Fruit fly (Drosophila melanogaster) whole organism, embryonic: ENCODE data around the gene Kaz1-ORFB.
A peak's percentile ranks its signal among the peaks of the same experiment; 100 is the strongest.

ENCODE experiments used
- CG10274 ChIP-seq: fragments of 200-800 bp; sonication (Bioruptor generic); optimal IDR thresholded peaks from 3 replicates; lab custom pipeline; 2017; ENCODE audit warnings: missing biosample characterization, mild to moderate bottlenecking, missing genetic modification characterization
- CG10431 ChIP-seq: fragments of 200-800 bp; sonication (Bioruptor generic); optimal IDR thresholded peaks from 3 replicates; lab custom pipeline; 2018; ENCODE audit warnings: missing biosample characterization, mild to moderate bottlenecking, missing genetic modification characterization
- CG10654 ChIP-seq: fragments of 200-800 bp; sonication (Bioruptor generic); optimal IDR thresholded peaks from 2 replicates; lab custom pipeline; 2016; ENCODE audit warnings: missing biosample characterization, missing genetic modification characterization
- CG13287 ChIP-seq: fragments of 200-800 bp; sonication (Bioruptor generic); IDR thresholded peaks from 2 replicates; pipeline ENCODE4 v1.3.6; 2022; ENCODE audit warnings: missing biosample characterization, missing genetic modification characterization; ENCODE audit not compliant: partially characterized antibody
- CG1647 ChIP-seq: fragments of 200-800 bp; sonication (Bioruptor generic); optimal IDR thresholded peaks from 3 replicates; lab custom pipeline; 2016; ENCODE audit warnings: missing biosample characterization, missing genetic modification characterization
- CG16815 ChIP-seq: fragments of 200-800 bp; sonication (Bioruptor generic); optimal IDR thresholded peaks from 3 replicates; lab custom pipeline; 2017; ENCODE audit warnings: missing biosample characterization, mild to moderate bottlenecking, missing genetic modification characterization
- CG17802 ChIP-seq: fragments of 200-800 bp; sonication (Bioruptor generic); optimal IDR thresholded peaks from 2 replicates; lab custom pipeline; 2018; ENCODE audit warnings: missing biosample characterization, mild to moderate bottlenecking, missing genetic modification characterization, moderate library complexity
- CG1832 ChIP-seq: fragments of 200-800 bp; sonication (Bioruptor generic); optimal IDR thresholded peaks from 2 replicates; lab custom pipeline; 2017; ENCODE audit warnings: missing biosample characterization, mild to moderate bottlenecking, missing genetic modification characterization, inconsistent platforms
- CG18619 ChIP-seq: fragments of 200-800 bp; sonication (Bioruptor generic); optimal IDR thresholded peaks from 3 replicates; lab custom pipeline; 2017; ENCODE audit warnings: missing biosample characterization, mild to moderate bottlenecking, missing genetic modification characterization
- CG30020 ChIP-seq: fragments of 200-800 bp; optimal IDR thresholded peaks from 2 replicates; lab custom pipeline; 2019; ENCODE audit warnings: missing biosample characterization, mild to moderate bottlenecking, missing genetic modification characterization, moderate library complexity
- CG3065 ChIP-seq: fragments of 200-800 bp; sonication (Bioruptor generic); optimal IDR thresholded peaks from 2 replicates; lab custom pipeline; 2016; ENCODE audit warnings: missing biosample characterization, missing genetic modification characterization
- CG31388 ChIP-seq: fragments of 200-800 bp; sonication (Bioruptor generic); optimal IDR thresholded peaks from 2 replicates; lab custom pipeline; 2016; ENCODE audit warnings: missing biosample characterization, missing genetic modification characterization
- CG4328 ChIP-seq: fragments of 200-800 bp; sonication (Bioruptor generic); optimal IDR thresholded peaks from 3 replicates; lab custom pipeline; 2017; ENCODE audit warnings: missing biosample characterization, missing genetic modification reagents, missing genetic modification characterization
- CG5953 ChIP-seq: fragments of 200-800 bp; sonication (Bioruptor generic); IDR thresholded peaks from 2 replicates; pipeline ENCODE4 v1.3.6; 2022; ENCODE audit warnings: missing biosample characterization, missing genetic modification characterization
- CG6175 ChIP-seq: fragments of 200-800 bp; sonication (Bioruptor generic); IDR thresholded peaks from 3 replicates; pipeline ENCODE4 v1.3.6; 2022; ENCODE audit warnings: missing biosample characterization, missing genetic modification characterization
- CG7372 ChIP-seq: fragments of 200-800 bp; sonication (Bioruptor generic); IDR thresholded peaks from 2 replicates; pipeline ENCODE4 v1.3.6; 2022; ENCODE audit warnings: missing biosample characterization, missing genetic modification characterization
- CG7556 ChIP-seq: fragments of 200-800 bp; sonication (Bioruptor generic); optimal IDR thresholded peaks from 2 replicates; lab custom pipeline; 2017; ENCODE audit warnings: missing biosample characterization, mild to moderate bottlenecking, missing genetic modification characterization
- CG7745 ChIP-seq: fragments of 200-800 bp; sonication (Bioruptor generic); optimal IDR thresholded peaks from 2 replicates; lab custom pipeline; 2018; ENCODE audit warnings: missing biosample characterization, mild to moderate bottlenecking, missing genetic modification characterization, moderate library complexity
- CG7928 ChIP-seq: fragments of 200-800 bp; sonication (Bioruptor generic); optimal IDR thresholded peaks from 2 replicates; lab custom pipeline; 2017; ENCODE audit warnings: missing biosample characterization, mild to moderate bottlenecking, missing genetic modification characterization
- CG7963 ChIP-seq: fragments of 200-800 bp; sonication (Bioruptor generic); IDR thresholded peaks from 3 replicates; pipeline ENCODE4 v1.3.6; 2022; ENCODE audit warnings: missing biosample characterization, missing genetic modification characterization; ENCODE audit not compliant: partially characterized antibody
- CG9817 ChIP-seq: fragments of 200-800 bp; sonication (Bioruptor generic); optimal IDR thresholded peaks from 2 replicates; lab custom pipeline; 2018; ENCODE audit warnings: missing biosample characterization, mild to moderate bottlenecking, missing genetic modification characterization, moderate library complexity
- Camta ChIP-seq: fragments of 200-800 bp; sonication (Bioruptor generic); optimal IDR thresholded peaks from 2 replicates; lab custom pipeline; 2016; ENCODE audit warnings: missing biosample characterization, missing genetic modification characterization
- HmgD ChIP-seq: fragments of 200-800 bp; sonication (Bioruptor generic); optimal IDR thresholded peaks from 3 replicates; lab custom pipeline; 2016; ENCODE audit warnings: missing biosample characterization, missing genetic modification characterization
- Hsf ChIP-seq: fragments of 200-800 bp; sonication (Bioruptor generic); optimal IDR thresholded peaks from 3 replicates; lab custom pipeline; 2016; ENCODE audit warnings: missing biosample characterization, missing genetic modification characterization
- Lim3 ChIP-seq: fragments of 200-800 bp; sonication (Bioruptor generic); IDR thresholded peaks from 2 replicates; pipeline ENCODE4 v1.3.6; 2022; ENCODE audit warnings: missing biosample characterization, missing genetic modification characterization
- Meics ChIP-seq: fragments of 200-800 bp; sonication (Bioruptor generic); optimal IDR thresholded peaks from 2 replicates; lab custom pipeline; 2017; ENCODE audit warnings: missing biosample characterization, mild to moderate bottlenecking, missing genetic modification characterization
- Mrtf ChIP-seq: fragments of 200-800 bp; sonication (Bioruptor generic); IDR thresholded peaks from 3 replicates; pipeline ENCODE4 v1.3.6; 2022; ENCODE audit warnings: missing biosample characterization, missing genetic modification characterization
- Nf-YC ChIP-seq: fragments of 200-800 bp; optimal IDR thresholded peaks from 3 replicates; lab custom pipeline; 2019; ENCODE audit warnings: missing biosample characterization, mild to moderate bottlenecking, missing genetic modification characterization, moderate library complexity
- Oli ChIP-seq: fragments of 200-800 bp; sonication (Bioruptor generic); optimal IDR thresholded peaks from 2 replicates; lab custom pipeline; 2018; ENCODE audit warnings: missing biosample characterization, mild to moderate bottlenecking, missing genetic modification characterization, moderate library complexity
- Poxn ChIP-seq: fragments of 200-800 bp; sonication (Bioruptor generic); IDR thresholded peaks from 2 replicates; pipeline ENCODE4 v1.3.6; 2022; ENCODE audit warnings: missing biosample characterization, missing genetic modification characterization
- Ptx1 ChIP-seq: fragments of 200-800 bp; sonication (Bioruptor generic); IDR thresholded peaks from 2 replicates; pipeline ENCODE4 v1.3.6; 2022; ENCODE audit warnings: missing biosample characterization, missing genetic modification characterization
- Stat92E ChIP-seq, 3 experiments: fragments of >200 bp in 2 of 3; fragments of 200-800 bp in 1 of 3; sonication (Bioruptor generic) in 1 of 3; optimal IDR thresholded peaks; 2 replicates each; lab custom pipeline; 2017 to 2019; ENCODE audit warnings: missing biosample characterization in 3 of 3, missing genetic modification characterization in 3 of 3, mild to moderate bottlenecking in 1 of 3, moderate library complexity in 1 of 3
- ab ChIP-seq: fragments of 200-800 bp; sonication (Bioruptor generic); optimal IDR thresholded peaks from 2 replicates; lab custom pipeline; 2016; ENCODE audit warnings: missing biosample characterization, missing genetic modification characterization
- ato ChIP-seq: fragments of 200-800 bp; sonication (Bioruptor generic); IDR thresholded peaks from 2 replicates; pipeline ENCODE4 v1.3.6; 2022; ENCODE audit warnings: missing biosample characterization, missing genetic modification characterization; ENCODE audit not compliant: partially characterized antibody
- bab2 ChIP-seq: fragments of 200-800 bp; sonication (Bioruptor generic); optimal IDR thresholded peaks from 2 replicates; lab custom pipeline; 2016; ENCODE audit warnings: missing biosample characterization, missing genetic modification characterization
- bcd ChIP-seq: fragments of 200-800 bp; sonication (Bioruptor generic); optimal IDR thresholded peaks from 2 replicates; lab custom pipeline; 2017; ENCODE audit warnings: missing biosample characterization, mild to moderate bottlenecking, missing genetic modification characterization
- cwo ChIP-seq: fragments of 200-800 bp; sonication (Bioruptor generic); optimal IDR thresholded peaks from 3 replicates; lab custom pipeline; 2017; ENCODE audit warnings: missing biosample characterization, missing genetic modification characterization, mild to moderate bottlenecking, moderate library complexity, missing genetic modification reagents
- da ChIP-seq: fragments of 200-800 bp; sonication (Bioruptor generic); optimal IDR thresholded peaks from 2 replicates; lab custom pipeline; 2016; ENCODE audit warnings: missing biosample characterization, missing genetic modification characterization
- gfzf ChIP-seq: fragments of 200-800 bp; sonication (Bioruptor generic); optimal IDR thresholded peaks from 2 replicates; lab custom pipeline; 2016; ENCODE audit warnings: missing biosample characterization, mild to moderate bottlenecking, missing genetic modification characterization, moderate library complexity
- gt ChIP-seq: fragments of 200-800 bp; sonication (Bioruptor generic); IDR thresholded peaks from 2 replicates; pipeline ENCODE4 v1.3.6; 2022; ENCODE audit warnings: missing biosample characterization, missing genetic modification characterization
- h ChIP-seq: fragments of >200 bp; optimal IDR thresholded peaks from 2 replicates; lab custom pipeline; 2017
- kah ChIP-seq: fragments of 200-800 bp; sonication (Bioruptor generic); optimal IDR thresholded peaks from 2 replicates; lab custom pipeline; 2018; ENCODE audit warnings: missing biosample characterization, mild to moderate bottlenecking, missing genetic modification characterization
- kay ChIP-seq: fragments of 200-800 bp; sonication (Bioruptor generic); optimal IDR thresholded peaks from 2 replicates; lab custom pipeline; 2016; ENCODE audit warnings: missing biosample characterization, missing genetic modification characterization
- lbe ChIP-seq: fragments of 200-800 bp; sonication (Bioruptor generic); optimal IDR thresholded peaks from 2 replicates; lab custom pipeline; 2016; ENCODE audit warnings: missing biosample characterization, mild to moderate bottlenecking, missing genetic modification characterization
- org-1 ChIP-seq: fragments of 200-800 bp; sonication (Bioruptor generic); optimal IDR thresholded peaks from 2 replicates; lab custom pipeline; 2017; ENCODE audit warnings: missing biosample characterization, missing genetic modification characterization
- psq ChIP-seq: fragments of 200-800 bp; sonication (Bioruptor generic); optimal IDR thresholded peaks from 2 replicates; lab custom pipeline; 2017; ENCODE audit warnings: missing biosample characterization, missing genetic modification characterization
- ranshi ChIP-seq: fragments of 200-800 bp; sonication (Bioruptor generic); IDR thresholded peaks from 2 replicates; pipeline ENCODE4 v1.3.6; 2022; ENCODE audit warnings: missing biosample characterization, missing genetic modification characterization
- salm ChIP-seq: fragments of 200-800 bp; sonication (Bioruptor generic); optimal IDR thresholded peaks from 2 replicates; lab custom pipeline; 2018; ENCODE audit warnings: missing biosample characterization, mild to moderate bottlenecking, missing genetic modification characterization
- sim ChIP-seq: fragments of 200-800 bp; sonication (Bioruptor generic); IDR thresholded peaks from 2 replicates; pipeline ENCODE4 v1.3.6; 2022; ENCODE audit warnings: missing biosample characterization, missing genetic modification characterization
- vvl ChIP-seq: fragments of 200-800 bp; sonication (Bioruptor generic); IDR thresholded peaks from 2 replicates; pipeline ENCODE4 v1.3.6; 2022; ENCODE audit warnings: missing biosample characterization, missing genetic modification characterization
- zen ChIP-seq: fragments of 200-800 bp; sonication (Bioruptor generic); optimal IDR thresholded peaks from 3 replicates; lab custom pipeline; 2018; ENCODE audit warnings: missing biosample characterization, mild to moderate bottlenecking, missing genetic modification characterization, moderate library complexity

The Kaz1-ORFB gene

dm6 chr3L:184251-184650, 32.2 kb upstream of the Kaz1-ORFB start, which contains the start of the genes CG34140, Mkp and Mtch (continued):
- TF ChIP-seq h (lab: Kevin White, UChicago) (no peak), gt (GFP tag; lab: Robert Waterston, UW) (no peak), CG7556 (GFP tag; lab: Kevin White, UChicago) (peak; percentile 74), Lim3 (GFP tag; lab: Robert Waterston, UW) (no peak), CG7372 (GFP tag; lab: Robert Waterston, UW) (peak; percentile 78), CG1832 (no peak), lbe (GFP tag; lab: Kevin White, UChicago) (peak; percentile 93), Nf-YC (tag; lab: Kevin White, UChicago) (no peak), vvl (peak; percentile 85), CG1647 (peak; percentile 83), ranshi (GFP tag; lab: Robert Waterston, UW) (peak; percentile 80; the same call in 1 of the 2 replicates), kay (GFP tag; lab: Kevin White, UChicago) (peak; percentile 90), Stat92E (GFP tag; optimal IDR thresholded peaks at IDR 0.05; lab: Kevin White, UChicago) (peak in 1 of 3 experiments; percentile 76), da (GFP tag; lab: Kevin White, UChicago) (peak; percentile 44), CG5953 (GFP tag; lab: Robert Waterston, UW) (no peak), zen (tag; lab: Kevin White, UChicago) (peak; percentile 78), bab2 (GFP tag; lab: Kevin White, UChicago) (peak; percentile 92), CG31388 (peak; percentile 54), psq (GFP tag; lab: Kevin White, UChicago) (peak; percentile 55), kah (peak; percentile 83), CG9817 (tag; lab: Kevin White, UChicago) (peak; percentile 88), gfzf (peak; percentile 78), salm (tag; lab: Kevin White, UChicago) (peak; percentile 68), org-1 (GFP tag; lab: Kevin White, UChicago) (no peak), CG7745 (no peak), CG7928 (GFP tag; lab: Kevin White, UChicago) (no peak), Ptx1 (GFP tag; lab: Robert Waterston, UW) (peak; percentile 84), CG18619 (peak; percentile 70), Meics (GFP tag; lab: Kevin White, UChicago) (no peak), HmgD (peak; percentile 39), cwo (GFP tag; lab: Kevin White, UChicago) (no peak), CG10431 (GFP tag; lab: Kevin White, UChicago) (peak; percentile 85), Mrtf (GFP tag; lab: Robert Waterston, UW) (0 out of 3 replicates have a peak, but pooled peaks have one; percentile 51), Hsf (GFP tag; lab: Kevin White, UChicago) (peak; percentile 89), CG10274 (peak; percentile 28), ab (GFP tag; lab: Kevin White, UChicago) (peak; percentile 69), CG3065 (peak; percentile 50), CG17802 (peak; percentile 14), Camta (GFP tag; lab: Kevin White, UChicago) (peak; percentile 79), ato (peak; percentile 73), Poxn (no peak), CG30020 (tag; lab: Kevin White, UChicago) (peak; percentile 80), CG10654 (GFP tag; lab: Kevin White, UChicago) (peak; percentile 84), sim (GFP tag; lab: Robert Waterston, UW) (no peak), Oli (tag; lab: Kevin White, UChicago) (no peak), CG7963 (peak; percentile 54; the same call in 2 of the 3 replicates), CG16815 (GFP tag; lab: Kevin White, UChicago) (peak; percentile 72), CG6175 (GFP tag; lab: Robert Waterston, UW) (peak; percentile 63; the same call in 1 of the 3 replicates), bcd (no peak), CG13287 (GFP tag; lab: Robert Waterston, UW) (peak; percentile 99), CG4328 (peak; percentile 68)
